Worm (Caenorhabditis elegans): Measurements from ENCODE around the gene K12D12.4.

K12D12.4 gene

ce11 chrII:11879784-11880183 lies 14.2 kb upstream of the K12D12.4 start:
- no peak for TF ChIP-seq nhr-25 (tag; optimal IDR thresholded peaks at IDR 0.05)

- TF ChIP-seq lin-11 (tag; optimal IDR thresholded peaks at IDR 0.05): peak; percentile 94
- TF ChIP-seq nhr-12 (tag; optimal IDR thresholded peaks at IDR 0.05): no peak
- peak; percentile 96 for TF ChIP-seq crh-2 (tag; optimal IDR thresholded peaks at IDR 0.05)
- TF ChIP-seq dmd-4 (tag; optimal IDR thresholded peaks at IDR 0.05): no peak
- TF ChIP-seq aly-2 (tag; optimal IDR thresholded peaks at IDR 0.05): no peak
- no peak for TF ChIP-seq nhr-23 (tag; optimal IDR thresholded peaks at IDR 0.05)
- peak; percentile 68 for TF ChIP-seq Y55F3AM.14 (GFP tag; optimal IDR thresholded peaks at IDR 0.05)
- peak; percentile 69 for TF ChIP-seq sem-4 (tag; optimal IDR thresholded peaks at IDR 0.05)
- no peak for TF ChIP-seq ama-1 (optimal IDR thresholded peaks at IDR 0.05)
- peak; percentile 85 for TF ChIP-seq mab-5 (tag; optimal IDR thresholded peaks at IDR 0.05)
- peak; percentile 27 for TF ChIP-seq nhr-237 (tag; optimal IDR thresholded peaks at IDR 0.05)
- TF ChIP-seq lin-39 (tag; optimal IDR thresholded peaks at IDR 0.05): no peak
- peak; percentile 79 for TF ChIP-seq ZK546.5 (tag; optimal IDR thresholded peaks at IDR 0.05)
- peak; percentile 45 for TF ChIP-seq ceh-82 (tag; optimal IDR thresholded peaks at IDR 0.05)
- peak; percentile 98 for TF ChIP-seq gmeb-1 (tag; optimal IDR thresholded peaks at IDR 0.05)
- peak; percentile 92 for TF ChIP-seq sma-9 (GFP tag; optimal IDR thresholded peaks at IDR 0.05)
- no peak for TF ChIP-seq sma-9 (tag; optimal IDR thresholded peaks at IDR 0.05)
- peak; percentile 96 for TF ChIP-seq nhr-129 (tag; optimal IDR thresholded peaks at IDR 0.05)
- TF ChIP-seq unc-55 (GFP tag; optimal IDR thresholded peaks at IDR 0.05): peak; percentile 97
- TF ChIP-seq ceh-16 (tag; optimal IDR thresholded peaks at IDR 0.05): peak; percentile 75
- peak; percentile 80 for TF ChIP-seq nhr-11 (tag; optimal IDR thresholded peaks at IDR 0.05)
- peak; percentile 72 for TF ChIP-seq R02D3.7 (tag; optimal IDR thresholded peaks at IDR 0.05)
- TF ChIP-seq zag-1 (tag; optimal IDR thresholded peaks at IDR 0.05): peak; percentile 78
- TF ChIP-seq nhr-6 (tag; optimal IDR thresholded peaks at IDR 0.05): peak; percentile 79
- no peak for TF ChIP-seq elt-3 (tag; optimal IDR thresholded peaks at IDR 0.05)
- no peak for TF ChIP-seq ztf-4 (tag; optimal IDR thresholded peaks at IDR 0.05)
- TF ChIP-seq F13H6.1 (tag; optimal IDR thresholded peaks at IDR 0.05): peak; percentile 91
- peak; percentile 89 for TF ChIP-seq sma-3 (GFP tag; optimal IDR thresholded peaks at IDR 0.05)
- peak; percentile 45 for TF ChIP-seq nhr-10 (tag; optimal IDR thresholded peaks at IDR 0.05)
- TF ChIP-seq snpc-4 (tag; optimal IDR thresholded peaks at IDR 0.05): peak; percentile 79
- no peak for TF ChIP-seq alr-1 (tag; optimal IDR thresholded peaks at IDR 0.05)
- TF ChIP-seq unc-62 (GFP tag; optimal IDR thresholded peaks at IDR 0.05): no peak
- peak; percentile 92 for TF ChIP-seq nhr-21 (tag; optimal IDR thresholded peaks at IDR 0.05)
- TF ChIP-seq lin-13 (GFP tag; optimal IDR thresholded peaks at IDR 0.05): peak; percentile 95
- peak; percentile 96 for TF ChIP-seq C34F6.9 (tag; optimal IDR thresholded peaks at IDR 0.05)
- TF ChIP-seq peb-1 (tag; optimal IDR thresholded peaks at IDR 0.05): no peak
- no peak for TF ChIP-seq skn-1 (tag; optimal IDR thresholded peaks at IDR 0.05)
- peak in 1 of 2 experiments; percentile 62 for TF ChIP-seq mdl-1 (tag; optimal IDR thresholded peaks at IDR 0.05)
- peak; percentile 83 for TF ChIP-seq egl-27 (tag; optimal IDR thresholded peaks at IDR 0.05)
- peak; percentile 87 for TF ChIP-seq fos-1 (tag; optimal IDR thresholded peaks at IDR 0.05)
- TF ChIP-seq ztf-1 (GFP tag; conservative IDR thresholded peaks at IDR 0.05): no peak
- TF ChIP-seq blmp-1 (tag; optimal IDR thresholded peaks at IDR 0.05; ENCODE audit: insufficient read depth): peak; percentile 16
- peak; percentile 94 for TF ChIP-seq nhr-25 (tag; optimal IDR thresholded peaks at IDR 0.05)
- no peak for TF ChIP-seq mbf-1 (tag; optimal IDR thresholded peaks at IDR 0.05)
- TF ChIP-seq lsy-2 (tag; optimal IDR thresholded peaks at IDR 0.05): peak; percentile 99
- TF ChIP-seq nhr-77 (tag; optimal IDR thresholded peaks at IDR 0.05): no peak
- no peak for TF ChIP-seq unc-39 (tag; optimal IDR thresholded peaks at IDR 0.05)
- TF ChIP-seq ztf-11 (tag; optimal IDR thresholded peaks at IDR 0.05): no peak
- no peak for TF ChIP-seq elt-1 (tag; optimal IDR thresholded peaks at IDR 0.05)
These were observed 9.2 kb upstream of the K12D12.4 start, which contains the start of the genes npp-3 and top-2 for ce11 chrII:11874674-11875198. Gene npp-3 (minus strand): TSS chrII:11874788. Gene top-2 (plus strand): TSS chrII:11875148.

Data from whole organism, L2 larva.